Fruit fly (Drosophila melanogaster) whole organism, embryonic: ENCODE data around the gene CG43255.

ENCODE experiments used
- Awh ChIP-seq: fragments of 200-800 bp; sonication (Bioruptor generic); IDR thresholded peaks from 2 replicates; pipeline ENCODE4, ENCODE4 v1.3.6; 2022; ENCODE audit warnings: missing biosample characterization, missing genetic modification characterization
- CG10147 ChIP-seq: fragments of 200-800 bp; sonication (Bioruptor generic); optimal IDR thresholded peaks from 2 replicates; lab custom pipeline; 2019; ENCODE audit warnings: missing biosample characterization, mild to moderate bottlenecking, missing genetic modification characterization, moderate library complexity
- CG10462 ChIP-seq: fragments of 200-800 bp; sonication (Bioruptor generic); optimal IDR thresholded peaks from 2 replicates; lab custom pipeline; 2016; ENCODE audit warnings: missing biosample characterization, missing genetic modification characterization
- CG13123 ChIP-seq: fragments of 200-800 bp; sonication (Bioruptor generic); optimal IDR thresholded peaks from 2 replicates; lab custom pipeline; 2016; ENCODE audit warnings: missing biosample characterization, missing genetic modification characterization
- CG15479 ChIP-seq: fragments of 200-800 bp; sonication (Bioruptor generic); optimal IDR thresholded peaks from 3 replicates; lab custom pipeline; 2019; ENCODE audit warnings: missing biosample characterization, mild to moderate bottlenecking, missing genetic modification characterization, moderate library complexity
- CG15514 ChIP-seq: fragments of 200-800 bp; sonication (Bioruptor generic); optimal IDR thresholded peaks from 3 replicates; lab custom pipeline; 2017; ENCODE audit warnings: missing biosample characterization, missing genetic modification characterization, mild to moderate bottlenecking, moderate library complexity, missing genetic modification reagents
- CG16815 ChIP-seq: fragments of 200-800 bp; sonication (Bioruptor generic); optimal IDR thresholded peaks from 3 replicates; lab custom pipeline; 2017; ENCODE audit warnings: missing biosample characterization, mild to moderate bottlenecking, missing genetic modification characterization
- CG17359 ChIP-seq: fragments of 200-800 bp; sonication (Bioruptor generic); optimal IDR thresholded peaks from 3 replicates; lab custom pipeline; 2018; ENCODE audit warnings: missing biosample characterization, mild to moderate bottlenecking, missing genetic modification characterization, moderate library complexity
- CG17612 ChIP-seq: fragments of 200-800 bp; sonication (Bioruptor generic); IDR thresholded peaks from 2 replicates; pipeline ENCODE4 v1.3.6; 2022; ENCODE audit warnings: missing biosample characterization, missing genetic modification characterization
- CG1792 ChIP-seq: fragments of 200-800 bp; sonication (Bioruptor generic); optimal IDR thresholded peaks from 2 replicates; lab custom pipeline; 2016; ENCODE audit warnings: missing biosample characterization, missing genetic modification characterization
- CG42726 ChIP-seq: fragments of 200-800 bp; sonication (Bioruptor generic); IDR thresholded peaks from 2 replicates; pipeline ENCODE4 v1.3.6; 2022; ENCODE audit warnings: missing biosample characterization, missing genetic modification characterization; ENCODE audit not compliant: partially characterized antibody
- CG4820 ChIP-seq: fragments of 200-800 bp; sonication (Bioruptor generic); optimal IDR thresholded peaks from 3 replicates; lab custom pipeline; 2016; ENCODE audit warnings: missing biosample characterization, missing genetic modification characterization
- CG6272 ChIP-seq: fragments of 200-800 bp; sonication (Bioruptor generic); IDR thresholded peaks from 2 replicates; pipeline ENCODE4 v1.3.6; 2022; ENCODE audit warnings: missing biosample characterization, missing genetic modification characterization
- CG7786 ChIP-seq: fragments of 200-800 bp; sonication (Bioruptor generic); optimal IDR thresholded peaks from 2 replicates; lab custom pipeline; 2016; ENCODE audit warnings: missing biosample characterization, missing genetic modification characterization
- CG7839 ChIP-seq: fragments of 200-800 bp; sonication (Bioruptor generic); optimal IDR thresholded peaks from 3 replicates; lab custom pipeline; 2018; ENCODE audit warnings: missing biosample characterization, mild to moderate bottlenecking, missing genetic modification characterization, moderate library complexity
- CG8281 ChIP-seq: fragments of 200-800 bp; sonication (Bioruptor generic); optimal IDR thresholded peaks from 2 replicates; lab custom pipeline; 2018; ENCODE audit warnings: missing biosample characterization, mild to moderate bottlenecking, missing genetic modification characterization, moderate library complexity
- CG8924 ChIP-seq: fragments of 200-800 bp; optimal IDR thresholded peaks from 3 replicates; lab custom pipeline; 2019; ENCODE audit warnings: missing biosample characterization, mild to moderate bottlenecking, missing genetic modification characterization, moderate library complexity
- CG9215 ChIP-seq: fragments of 200-800 bp; sonication (Bioruptor generic); IDR thresholded peaks from 2 replicates; pipeline ENCODE4 v1.3.6; 2022; ENCODE audit warnings: missing biosample characterization, missing genetic modification characterization
- CG9727 ChIP-seq: fragments of 200-800 bp; sonication (Bioruptor generic); optimal IDR thresholded peaks from 3 replicates; lab custom pipeline; 2017; ENCODE audit warnings: missing biosample characterization, mild to moderate bottlenecking, missing genetic modification characterization
- E2f2 ChIP-seq: fragments of 200-800 bp; sonication (Bioruptor generic); IDR thresholded peaks from 2 replicates; pipeline ENCODE4 v1.3.6; 2022; ENCODE audit warnings: missing biosample characterization, missing genetic modification characterization
- HLH3B ChIP-seq: fragments of 200-800 bp; sonication (Bioruptor generic); IDR thresholded peaks from 2 replicates; pipeline ENCODE4 v1.3.6; 2022; ENCODE audit warnings: missing biosample characterization, missing genetic modification characterization
- HLHmδ ChIP-seq: fragments of 200-800 bp; sonication (Bioruptor generic); optimal IDR thresholded peaks from 2 replicates; lab custom pipeline; 2018; ENCODE audit warnings: missing biosample characterization, mild to moderate bottlenecking, missing genetic modification characterization, moderate library complexity
- Hr39 ChIP-seq: fragments of >200 bp; optimal IDR thresholded peaks from 2 replicates; lab custom pipeline; 2017
- Kr ChIP-seq: fragments of 200-800 bp; sonication (Bioruptor generic); optimal IDR thresholded peaks from 2 replicates; lab custom pipeline; 2017; ENCODE audit warnings: missing biosample characterization, mild to moderate bottlenecking, missing genetic modification characterization
- MBD-R2 ChIP-seq: fragments of 200-800 bp; sonication (Bioruptor generic); IDR thresholded peaks from 2 replicates; pipeline ENCODE4 v1.3.6; 2022; ENCODE audit warnings: missing biosample characterization, missing genetic modification characterization
- Meics ChIP-seq: fragments of 200-800 bp; sonication (Bioruptor generic); optimal IDR thresholded peaks from 2 replicates; lab custom pipeline; 2017; ENCODE audit warnings: missing biosample characterization, mild to moderate bottlenecking, missing genetic modification characterization
- NC2β ChIP-seq: fragments of 200-800 bp; sonication (Bioruptor generic); optimal IDR thresholded peaks from 2 replicates; lab custom pipeline; 2016; ENCODE audit warnings: missing biosample characterization, missing genetic modification characterization
- Poxn ChIP-seq: fragments of 200-800 bp; sonication (Bioruptor generic); IDR thresholded peaks from 2 replicates; pipeline ENCODE4 v1.3.6; 2022; ENCODE audit warnings: missing biosample characterization, missing genetic modification characterization
- Sin3A ChIP-seq: fragments of >200 bp; optimal IDR thresholded peaks from 2 replicates; lab custom pipeline; 2018
- ac ChIP-seq: fragments of 200-800 bp; sonication (Bioruptor generic); optimal IDR thresholded peaks from 3 replicates; lab custom pipeline; 2017; ENCODE audit warnings: missing biosample characterization, mild to moderate bottlenecking, missing genetic modification characterization
- amos ChIP-seq: fragments of 200-800 bp; sonication (Bioruptor generic); IDR thresholded peaks from 2 replicates; pipeline ENCODE4 v1.3.6; 2022; ENCODE audit warnings: missing biosample characterization, missing genetic modification characterization; ENCODE audit not compliant: partially characterized antibody
- br ChIP-seq: fragments of >200 bp; optimal IDR thresholded peaks from 2 replicates; lab custom pipeline; 2017
- cas ChIP-seq: fragments of 200-800 bp; sonication (Bioruptor generic); IDR thresholded peaks from 2 replicates; pipeline ENCODE4 v1.3.6; 2022; ENCODE audit warnings: missing biosample characterization, missing genetic modification characterization
- corto ChIP-seq: fragments of 200-800 bp; sonication (Bioruptor generic); optimal IDR thresholded peaks from 2 replicates; lab custom pipeline; 2016; ENCODE audit warnings: missing biosample characterization, mild to moderate bottlenecking, missing genetic modification characterization, moderate library complexity
- dimm ChIP-seq: fragments of 200-800 bp; sonication (Bioruptor generic); IDR thresholded peaks from 2 replicates; pipeline ENCODE4 v1.3.6; 2022; ENCODE audit warnings: missing biosample characterization, missing genetic modification characterization
- dpn ChIP-seq, 2 experiments: fragments of 200-800 bp; sonication (Bioruptor generic); optimal IDR thresholded peaks; 3 replicates each; lab custom pipeline; 2016; ENCODE audit warnings: missing biosample characterization in 2 of 2, missing genetic modification characterization in 2 of 2
- fd64A ChIP-seq: fragments of 200-800 bp; sonication (Bioruptor generic); optimal IDR thresholded peaks from 3 replicates; lab custom pipeline; 2018; ENCODE audit warnings: missing biosample characterization, mild to moderate bottlenecking, missing genetic modification characterization
- fru ChIP-seq: fragments of >200 bp; optimal IDR thresholded peaks from 2 replicates; lab custom pipeline; 2017
- gcm ChIP-seq: fragments of 200-800 bp; sonication (Bioruptor generic); optimal IDR thresholded peaks from 2 replicates; lab custom pipeline; 2019; ENCODE audit warnings: missing biosample characterization, mild to moderate bottlenecking, missing genetic modification characterization, moderate library complexity
- her ChIP-seq: fragments of 200-800 bp; sonication (Bioruptor generic); optimal IDR thresholded peaks from 2 replicates; lab custom pipeline; 2016; ENCODE audit warnings: missing biosample characterization, missing genetic modification characterization
- hkb ChIP-seq, 2 experiments: fragments of 200-800 bp in 1 of 2; fragments of >200 bp in 1 of 2; sonication (Bioruptor generic) in 1 of 2; IDR thresholded peaks in 1 of 2; optimal IDR thresholded peaks in 1 of 2; 2 replicates each; pipeline versions ENCODE4 v1.3.6 to Lab custom; 2017 to 2022; ENCODE audit warnings: missing biosample characterization in 1 of 2, missing genetic modification characterization in 1 of 2
- jing ChIP-seq: fragments of 200-800 bp; sonication (Bioruptor generic); optimal IDR thresholded peaks from 2 replicates; lab custom pipeline; 2018; ENCODE audit warnings: missing biosample characterization, mild to moderate bottlenecking, missing genetic modification characterization
- klu ChIP-seq: fragments of 200-800 bp; sonication (Bioruptor generic); IDR thresholded peaks from 2 replicates; pipeline ENCODE4 v1.3.6; 2022; ENCODE audit warnings: missing biosample characterization, missing genetic modification characterization
- lov ChIP-seq, 2 experiments: fragments of 200-800 bp in 1 of 2; fragments of >200 bp in 1 of 2; sonication (Bioruptor generic) in 1 of 2; IDR thresholded peaks in 1 of 2; optimal IDR thresholded peaks in 1 of 2; 2 replicates in 1 of 2; 3 replicates in 1 of 2; pipeline versions ENCODE4 v1.3.6 to Lab custom; 2017 to 2022; ENCODE audit warnings: missing biosample characterization in 1 of 2, missing genetic modification characterization in 1 of 2
- odd ChIP-seq: fragments of 200-800 bp; sonication (Bioruptor generic); optimal IDR thresholded peaks from 2 replicates; lab custom pipeline; 2017; ENCODE audit warnings: missing biosample characterization, mild to moderate bottlenecking, missing genetic modification characterization
- phol ChIP-seq: fragments of 200-800 bp; sonication (Bioruptor generic); optimal IDR thresholded peaks from 3 replicates; lab custom pipeline; 2018; ENCODE audit warnings: missing biosample characterization, mild to moderate bottlenecking, missing genetic modification characterization, moderate library complexity
- row ChIP-seq: fragments of 200-800 bp; sonication (Bioruptor generic); IDR thresholded peaks from 3 replicates; pipeline ENCODE4 v1.3.6; 2022; ENCODE audit warnings: missing biosample characterization, missing genetic modification characterization
- sim ChIP-seq: fragments of 200-800 bp; sonication (Bioruptor generic); IDR thresholded peaks from 2 replicates; pipeline ENCODE4 v1.3.6; 2022; ENCODE audit warnings: missing biosample characterization, missing genetic modification characterization
- sug ChIP-seq: fragments of 200-800 bp; optimal IDR thresholded peaks from 2 replicates; lab custom pipeline; 2019; ENCODE audit warnings: missing biosample characterization, mild to moderate bottlenecking, missing genetic modification characterization, moderate library complexity
- toy ChIP-seq: fragments of 200-800 bp; sonication (Bioruptor generic); IDR thresholded peaks from 2 replicates; pipeline ENCODE4 v1.3.6; 2022; ENCODE audit warnings: missing biosample characterization, missing genetic modification characterization
- tup ChIP-seq: fragments of 200-800 bp; sonication (Bioruptor generic); optimal IDR thresholded peaks from 2 replicates; lab custom pipeline; 2016; ENCODE audit warnings: missing biosample characterization, mild to moderate bottlenecking, missing genetic modification characterization, moderate library complexity
- wor ChIP-seq: fragments of 200-800 bp; sonication (Bioruptor generic); IDR thresholded peaks from 2 replicates; pipeline ENCODE4 v1.3.6; 2022; ENCODE audit warnings: missing biosample characterization, missing genetic modification characterization

Gene CG43255

dm6 chrX:8901447-8901846 lies 22.3 kb upstream of the CG43255 start, which contains the start of gene Rbm13 (continued):
- TF ChIP-seq row (peak; percentile 47; the same call in 2 of the 3 replicates), Awh (no peak), HLHmδ (GFP tag; lab: Kevin White, UChicago) (no peak), CG15514 (GFP tag; lab: Kevin White, UChicago) (peak; percentile 12), gcm (GFP tag; lab: Kevin White, UChicago) (no peak), Meics (GFP tag; lab: Kevin White, UChicago) (no peak), odd (GFP tag; lab: Kevin White, UChicago) (no peak), CG10147 (GFP tag; lab: Kevin White, UChicago) (no peak), amos (GFP tag; lab: Robert Waterston, UW) (peak; percentile 70), NC2β (no peak), CG8924 (tag; lab: Kevin White, UChicago) (no peak), CG42726 (GFP tag; lab: Robert Waterston, UW) (peak; percentile 28; the same call in 1 of the 2 replicates), CG10462 (no peak), dimm (GFP tag; lab: Robert Waterston, UW) (no peak), hkb (optimal IDR thresholded peaks at IDR 0.05; lab: Kevin White, UChicago) (no peak), hkb (GFP tag; IDR thresholded peaks at IDR 0.05; lab: Robert Waterston, UW) (no peak), CG9727 (GFP tag; lab: Kevin White, UChicago) (no peak), cas (GFP tag; lab: Robert Waterston, UW) (no peak), sim (GFP tag; lab: Robert Waterston, UW) (no peak), CG8281 (tag; lab: Kevin White, UChicago) (no peak), CG17612 (no peak), wor (GFP tag; lab: Robert Waterston, UW) (no peak), tup (GFP tag; lab: Kevin White, UChicago) (no peak), dpn (GFP tag; optimal IDR thresholded peaks at IDR 0.05; lab: Kevin White, UChicago) (no peak), CG7839 (tag; lab: Kevin White, UChicago) (no peak), CG16815 (no peak), CG6272 (GFP tag; lab: Robert Waterston, UW) (no peak), phol (no peak), toy (no peak), br (lab: Kevin White, UChicago) (no peak), fru (lab: Kevin White, UChicago) (no peak), lov (optimal IDR thresholded peaks at IDR 0.05; lab: Kevin White, UChicago) (no peak), lov (GFP tag; IDR thresholded peaks at IDR 0.05; lab: Robert Waterston, UW) (no peak), her (GFP tag; lab: Kevin White, UChicago) (no peak), klu (GFP tag; lab: Robert Waterston, UW) (no peak), Poxn (no peak), E2f2 (GFP tag; lab: Robert Waterston, UW) (peak; percentile 83), Sin3A (lab: Kevin White, UChicago) (no peak), CG17359 (no peak), CG7786 (GFP tag; lab: Kevin White, UChicago) (no peak), Hr39 (lab: Kevin White, UChicago) (no peak), sug (tag; lab: Kevin White, UChicago) (no peak), HLH3B (no peak), MBD-R2 (GFP tag; lab: Robert Waterston, UW) (peak; percentile 27), corto (GFP tag; lab: Kevin White, UChicago) (no peak), CG4820 (no peak), ac (no peak), CG9215 (GFP tag; lab: Robert Waterston, UW) (no peak), Kr (no peak), CG1792 (GFP tag; lab: Kevin White, UChicago) (no peak), jing (GFP tag; lab: Kevin White, UChicago) (no peak), CG15479 (GFP tag; lab: Kevin White, UChicago) (peak; percentile 48), fd64A (GFP tag; lab: Kevin White, UChicago) (no peak), CG13123 (no peak)
